Worm (Caenorhabditis elegans) whole organism, L4 larva: ENCODE measurements around the gene F01D4.5.

Experiments
- F49E8.2 ChIP-seq: sonication (generic microtip); optimal IDR thresholded peaks from 2 replicates; lab custom pipeline; 2016; ENCODE audit warnings: missing compliant biosample characterization, mild to moderate bottlenecking, missing genetic modification characterization, borderline replicate concordance
- ztf-11 ChIP-seq: fragments of 150-350 bp; optimal IDR thresholded peaks from 2 replicates; lab custom pipeline; 2014; ENCODE audit warnings: missing biosample characterization, missing genetic modification characterization

DNA sequence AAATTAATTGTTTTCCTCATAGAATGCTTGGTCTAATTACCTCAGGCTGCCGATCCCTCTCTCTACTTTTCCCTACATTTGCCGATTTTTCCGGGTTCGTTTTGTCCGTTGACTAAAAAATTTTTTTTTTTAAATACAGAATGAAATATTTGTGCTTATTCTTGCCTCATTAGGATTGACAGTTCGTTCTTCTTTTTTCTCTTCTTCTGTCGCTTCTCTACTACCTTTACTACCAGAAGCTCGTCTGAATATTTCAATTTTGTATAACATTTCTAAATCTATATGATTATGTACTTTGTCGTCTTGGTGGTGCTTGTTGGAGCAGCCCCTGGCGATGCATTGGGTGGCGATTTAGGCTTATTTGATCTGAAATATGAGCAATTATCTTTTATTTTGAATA lies 8.2 kb downstream of the F01D4.5 start:
- TF ChIP-seq ztf-11 (tag; lab: Kevin White, UChicago) (no peak), F49E8.2 (tag; lab: Kevin White, UChicago) (no peak)
